Worm (Caenorhabditis elegans) whole organism, L2 larva: ENCODE data around the gene tmem-218.

ENCODE experiments used
- ceh-82 ChIP-seq: fragments of 150-350 bp; optimal IDR thresholded peaks from 2 replicates; lab custom pipeline; 2014; ENCODE audit warnings: missing biosample characterization, missing genetic modification characterization
- egl-27 ChIP-seq: sonication (generic microtip); optimal IDR thresholded peaks from 3 replicates; lab custom pipeline; 2017; ENCODE audit warnings: missing biosample characterization, missing genetic modification reagents, missing genetic modification characterization
- elt-3 ChIP-seq: sonication (generic microtip); optimal IDR thresholded peaks from 2 replicates; lab custom pipeline; 2017; ENCODE audit warnings: missing biosample characterization, missing genetic modification characterization
- lin-13 ChIP-seq: fragments of 150-350 bp; optimal IDR thresholded peaks from 2 replicates; lab custom pipeline; 2014; ENCODE audit warnings: missing biosample characterization, missing genetic modification reagents, missing genetic modification characterization
- nhr-23 ChIP-seq: fragments of 150-350 bp; optimal IDR thresholded peaks from 2 replicates; lab custom pipeline; 2014; ENCODE audit warnings: missing biosample characterization, missing genetic modification reagents, missing genetic modification characterization
- nhr-237 ChIP-seq: fragments of 150-350 bp; optimal IDR thresholded peaks from 2 replicates; lab custom pipeline; 2014; ENCODE audit warnings: missing biosample characterization, missing genetic modification characterization
- nhr-77 ChIP-seq: fragments of 150-350 bp; optimal IDR thresholded peaks from 2 replicates; lab custom pipeline; 2014; ENCODE audit warnings: missing biosample characterization, missing genetic modification characterization
- sma-9 ChIP-seq, 2 experiments: fragments of 150-350 bp in 1 of 2; sonication (generic microtip) in 1 of 2; optimal IDR thresholded peaks; 2 replicates each; lab custom pipeline; 2014 to 2016; ENCODE audit warnings: missing genetic modification characterization in 2 of 2, mild to moderate bottlenecking in 1 of 2, missing biosample characterization in 1 of 2, missing compliant biosample characterization in 1 of 2, missing genetic modification reagents in 1 of 2, moderate library complexity in 1 of 2
- unc-39 ChIP-seq: fragments of 150-350 bp; optimal IDR thresholded peaks from 2 replicates; lab custom pipeline; 2014; ENCODE audit warnings: missing biosample characterization, missing genetic modification characterization
- unc-55 ChIP-seq: fragments of 150-350 bp; sonication (generic microtip); optimal IDR thresholded peaks from 3 replicates; lab custom pipeline; 2014; ENCODE audit warnings: missing biosample characterization, missing genetic modification reagents, missing genetic modification characterization

DNA sequence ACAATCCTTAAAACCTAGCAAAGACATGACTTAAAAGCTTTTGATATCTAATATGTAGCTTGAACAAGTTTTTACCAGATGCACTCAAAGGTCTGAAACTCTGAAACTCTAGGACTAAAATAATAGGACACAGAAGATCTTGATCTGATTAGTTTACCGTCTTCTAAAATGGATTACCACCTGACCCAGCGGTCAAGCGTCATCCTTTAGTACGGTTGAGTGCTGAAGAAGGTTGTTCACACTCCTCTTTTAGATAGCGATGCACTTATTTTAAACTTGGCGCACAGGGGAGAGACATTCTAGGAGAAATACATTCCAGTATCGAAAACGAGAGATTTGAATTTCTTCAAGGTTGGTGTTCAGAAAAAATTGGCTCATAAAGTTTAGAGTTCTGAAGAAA lies 34.2 kb downstream of the tmem-218 start:
- no peak for TF ChIP-seq nhr-23
- TF ChIP-seq lin-13 (GFP tag; lab: Kevin White, UChicago) = no peak
- no peak for TF ChIP-seq nhr-237 (tag; lab: Kevin White, UChicago)
- TF ChIP-seq unc-39 (tag; lab: Kevin White, UChicago) = no peak
- TF ChIP-seq ceh-82 (tag; lab: Kevin White, UChicago) = no peak
- TF ChIP-seq elt-3 (tag; lab: Kevin White, UChicago) = no peak
- TF ChIP-seq egl-27 (tag; lab: Kevin White, UChicago) = no peak
- no peak for TF ChIP-seq sma-9 (GFP tag; optimal IDR thresholded peaks at IDR 0.05; lab: Kevin White, UChicago)
- no peak for TF ChIP-seq sma-9 (tag; optimal IDR thresholded peaks at IDR 0.05; lab: Kevin White, UChicago)
- no peak for TF ChIP-seq nhr-77 (tag; lab: Kevin White, UChicago)
- no peak for TF ChIP-seq unc-55
